Worm (Caenorhabditis elegans) whole organism, L2 larva: Measurements from ENCODE around the gene srh-34.

ENCODE experiments used
- ZK546.5 ChIP-seq: sonication (generic microtip); optimal IDR thresholded peaks from 2 replicates; lab custom pipeline; 2017; ENCODE audit warnings: missing biosample characterization, missing genetic modification characterization
- gmeb-1 ChIP-seq: fragments of 150-350 bp; optimal IDR thresholded peaks from 2 replicates; lab custom pipeline; 2014; ENCODE audit warnings: missing biosample characterization, missing genetic modification characterization
- lin-11 ChIP-seq: fragments of 150-350 bp; sonication (generic microtip); optimal IDR thresholded peaks from 2 replicates; lab custom pipeline; 2014; ENCODE audit warnings: missing biosample characterization, missing genetic modification characterization, inconsistent platforms, mixed read lengths
- lin-13 ChIP-seq: fragments of 150-350 bp; optimal IDR thresholded peaks from 2 replicates; lab custom pipeline; 2014; ENCODE audit warnings: missing biosample characterization, missing genetic modification reagents, missing genetic modification characterization
- lin-39 ChIP-seq: fragments of 150-350 bp; optimal IDR thresholded peaks from 2 replicates; lab custom pipeline; 2014; ENCODE audit warnings: missing biosample characterization, missing genetic modification reagents, missing genetic modification characterization
- nhr-237 ChIP-seq: fragments of 150-350 bp; optimal IDR thresholded peaks from 2 replicates; lab custom pipeline; 2014; ENCODE audit warnings: missing biosample characterization, missing genetic modification characterization
- skn-1 ChIP-seq: sonication (generic microtip); optimal IDR thresholded peaks from 2 replicates; lab custom pipeline; 2017; ENCODE audit warnings: missing biosample characterization, missing genetic modification characterization
- sma-3 ChIP-seq: sonication (generic microtip); optimal IDR thresholded peaks from 2 replicates; lab custom pipeline; 2016; ENCODE audit warnings: missing genetic modification reagents, missing genetic modification characterization, missing compliant biosample characterization
- snpc-4 ChIP-seq: fragments of 150-350 bp; optimal IDR thresholded peaks from 2 replicates; lab custom pipeline; 2014; ENCODE audit warnings: missing biosample characterization, missing genetic modification characterization
- unc-39 ChIP-seq: fragments of 150-350 bp; optimal IDR thresholded peaks from 2 replicates; lab custom pipeline; 2014; ENCODE audit warnings: missing biosample characterization, missing genetic modification characterization
- zag-1 ChIP-seq: fragments of 150-350 bp; optimal IDR thresholded peaks from 2 replicates; lab custom pipeline; 2014; ENCODE audit warnings: missing biosample characterization, missing genetic modification characterization
- ztf-11 ChIP-seq: sonication (generic microtip); optimal IDR thresholded peaks from 2 replicates; lab custom pipeline; 2017; ENCODE audit warnings: missing biosample characterization, missing genetic modification characterization
- ztf-4 ChIP-seq: fragments of 150-350 bp; optimal IDR thresholded peaks from 2 replicates; lab custom pipeline; 2014; ENCODE audit warnings: missing biosample characterization, missing genetic modification characterization

DNA sequence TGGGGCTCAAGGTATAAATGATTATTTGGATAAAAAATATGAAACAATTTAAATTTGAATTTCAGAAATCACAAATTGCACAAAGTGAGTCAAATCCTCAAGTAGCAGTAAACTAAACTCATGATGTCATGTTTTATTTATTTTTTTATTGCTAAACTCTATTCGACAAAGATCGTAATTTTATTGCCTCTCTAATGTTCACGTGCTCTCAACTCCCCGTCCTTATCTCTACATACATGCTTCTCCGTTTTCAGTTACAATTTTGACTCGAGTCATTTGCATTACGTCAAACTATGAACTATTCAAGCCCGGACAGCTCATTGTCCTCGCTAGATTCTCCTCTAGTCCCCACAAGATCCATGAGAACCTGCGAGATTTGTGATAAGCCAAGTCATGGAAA, 28.0 kb upstream of the srh-34 start, which contains the start of gene nhr-99:
- TF ChIP-seq nhr-237 (tag; lab: Kevin White, UChicago) (no peak), gmeb-1 (no peak), lin-13 (GFP tag; lab: Kevin White, UChicago) (no peak), lin-11 (tag; lab: Kevin White, UChicago) (no peak), skn-1 (tag; lab: Kevin White, UChicago) (no peak), snpc-4 (tag; lab: Kevin White, UChicago) (no peak), sma-3 (no peak), lin-39 (tag; lab: Kevin White, UChicago) (no peak), ZK546.5 (tag; lab: Kevin White, UChicago) (no peak), ztf-4 (tag; lab: Kevin White, UChicago) (no peak), ztf-11 (tag; lab: Kevin White, UChicago) (no peak), unc-39 (tag; lab: Kevin White, UChicago) (no peak), zag-1 (tag; lab: Kevin White, UChicago) (no peak)
